Fruit fly (Drosophila melanogaster): ENCODE results near the gene CG2200.

Gene CG2200

dm6 chrX:13130175-13130822, 36.2 kb downstream of the CG2200 start (continued):
- peak; percentile 58 for TF ChIP-seq E2f1 (GFP tag; IDR thresholded peaks at IDR 0.05)
- peak; percentile 50 for TF ChIP-seq CG12769 (tag; optimal IDR thresholded peaks at IDR 0.05)
- TF ChIP-seq CG1603 (tag; optimal IDR thresholded peaks at IDR 0.05) = peak; percentile 55
- no peak for TF ChIP-seq CG7987 (GFP tag; optimal IDR thresholded peaks at IDR 0.05)
- peak; percentile 24 for TF ChIP-seq Atf3 (GFP tag; optimal IDR thresholded peaks at IDR 0.05)
- TF ChIP-seq gcm (GFP tag; optimal IDR thresholded peaks at IDR 0.05) = peak; percentile 70
- TF ChIP-seq CG10321 (GFP tag; IDR thresholded peaks at IDR 0.05) = no peak
- TF ChIP-seq MBD-R2 (GFP tag; IDR thresholded peaks at IDR 0.05) = no peak
- peak; percentile 44; the same call in 1 of the 2 replicates for TF ChIP-seq slbo (GFP tag; IDR thresholded peaks at IDR 0.05)
- TF ChIP-seq Sox100B (GFP tag; optimal IDR thresholded peaks at IDR 0.05) = peak; percentile 82
- TF ChIP-seq Doc2 (GFP tag; IDR thresholded peaks at IDR 0.05) = no peak
- TF ChIP-seq CG10543 (GFP tag; optimal IDR thresholded peaks at IDR 0.05) = peak; percentile 64
- peak; percentile 50 for TF ChIP-seq gcm2 (GFP tag; optimal IDR thresholded peaks at IDR 0.05)
- peak; percentile 53; the same call in 2 of the 3 replicates for TF ChIP-seq zfh1 (GFP tag; IDR thresholded peaks at IDR 0.05)
- TF ChIP-seq Vsx1 (GFP tag; optimal IDR thresholded peaks at IDR 0.05) = peak; percentile 33
- TF ChIP-seq CG11093 (GFP tag; IDR thresholded peaks at IDR 0.05) = 0 out of 3 replicates have a peak, but pooled peaks have one; percentile 41
- TF ChIP-seq jigr1 (GFP tag; IDR thresholded peaks at IDR 0.05) = no peak
- no peak for TF ChIP-seq ranshi (GFP tag; IDR thresholded peaks at IDR 0.05)
- peak; percentile 68 to 72 for TF ChIP-seq dpn (GFP tag; optimal IDR thresholded peaks at IDR 0.05)
- peak; percentile 77 for TF ChIP-seq CG1233 (GFP tag; optimal IDR thresholded peaks at IDR 0.05)
- no peak for TF ChIP-seq chinmo (GFP tag; IDR thresholded peaks at IDR 0.05; ENCODE audit: partially characterized antibody)
- peak; percentile 84 for TF ChIP-seq Hand (GFP tag; optimal IDR thresholded peaks at IDR 0.05)
- TF ChIP-seq gt (GFP tag; IDR thresholded peaks at IDR 0.05) = no peak
- TF ChIP-seq CG9437 (GFP tag; optimal IDR thresholded peaks at IDR 0.05) = peak; percentile 69
- 0 out of 2 replicates have a peak, but pooled peaks have one; percentile 9 for TF ChIP-seq CG14441 (GFP tag; IDR thresholded peaks at IDR 0.05)
- TF ChIP-seq slp2 (GFP tag; optimal IDR thresholded peaks at IDR 0.05) = peak; percentile 71
- peak; percentile 41 for TF ChIP-seq CG2202 (tag; optimal IDR thresholded peaks at IDR 0.05)
- TF ChIP-seq CG1647 (GFP tag; optimal IDR thresholded peaks at IDR 0.05) = peak; percentile 40
- TF ChIP-seq CG2120 (GFP tag; optimal IDR thresholded peaks at IDR 0.05) = peak; percentile 72
- peak; percentile 62 for TF ChIP-seq CG10267 (tag; optimal IDR thresholded peaks at IDR 0.05)
- peak; percentile 58 for TF ChIP-seq Fer3 (tag; optimal IDR thresholded peaks at IDR 0.05)
- no peak for TF ChIP-seq Hr39 (optimal IDR thresholded peaks at IDR 0.05)
- no peak for TF ChIP-seq vnd (GFP tag; IDR thresholded peaks at IDR 0.05; ENCODE audit: partially characterized antibody)
- no peak for TF ChIP-seq CG6175 (GFP tag; IDR thresholded peaks at IDR 0.05)
- TF ChIP-seq Tbp (GFP tag; optimal IDR thresholded peaks at IDR 0.05) = no peak
- TF ChIP-seq Max (GFP tag; optimal IDR thresholded peaks at IDR 0.05) = peak; percentile 65
- TF ChIP-seq HHEX (GFP tag; optimal IDR thresholded peaks at IDR 0.05) = peak; percentile 70
- TF ChIP-seq CG10147 (GFP tag; optimal IDR thresholded peaks at IDR 0.05) = peak; percentile 80
- peak; percentile 45 for TF ChIP-seq CG17568 (GFP tag; optimal IDR thresholded peaks at IDR 0.05)
- TF ChIP-seq CG9876 (GFP tag; optimal IDR thresholded peaks at IDR 0.05) = peak; percentile 41
- no peak for TF ChIP-seq CG7372 (GFP tag; IDR thresholded peaks at IDR 0.05)
- TF ChIP-seq CG6254 (GFP tag; optimal IDR thresholded peaks at IDR 0.05) = peak; percentile 50
- TF ChIP-seq CG8944 (GFP tag; optimal IDR thresholded peaks at IDR 0.05) = peak; percentile 62
- no peak for TF ChIP-seq pb (GFP tag; optimal IDR thresholded peaks at IDR 0.05)
- peak; percentile 57 for TF ChIP-seq mam (GFP tag; optimal IDR thresholded peaks at IDR 0.05)
- TF ChIP-seq Antp (GFP tag; optimal IDR thresholded peaks at IDR 0.05) = peak; percentile 63
- TF ChIP-seq CG17802 (tag; optimal IDR thresholded peaks at IDR 0.05) = peak; percentile 12
- peak; percentile 54 for TF ChIP-seq salm (tag; optimal IDR thresholded peaks at IDR 0.05)
- TF ChIP-seq hth (optimal IDR thresholded peaks at IDR 0.05) = no peak
- TF ChIP-seq sisA (GFP tag; IDR thresholded peaks at IDR 0.05) = 0 out of 2 replicates have a peak, but pooled peaks have one; percentile 16
- no peak for TF ChIP-seq trh (GFP tag; optimal IDR thresholded peaks at IDR 0.05)

Measured in whole organism, embryonic.